Worm (Caenorhabditis elegans) whole organism, mixed stage, embryonic: Measurements from ENCODE around the gene W04E12.9.

ENCODE experiments used
- lin-32 ChIP-seq: fragments of 200-800 bp; sonication (Bioruptor generic); optimal IDR thresholded peaks from 2 replicates; lab custom pipeline; 2018; ENCODE audit warnings: mild to moderate bottlenecking, missing genetic modification characterization, missing compliant biosample characterization
- lsy-2 ChIP-seq: fragments of 150-350 bp; optimal IDR thresholded peaks from 2 replicates; lab custom pipeline; 2014; ENCODE audit warnings: missing biosample characterization, missing genetic modification characterization
- mab-5 ChIP-seq: fragments of 150-350 bp; optimal IDR thresholded peaks from 2 replicates; lab custom pipeline; 2014; ENCODE audit warnings: missing biosample characterization, missing genetic modification characterization
- snpc-4 ChIP-seq: fragments of 150-350 bp; optimal IDR thresholded peaks from 2 replicates; lab custom pipeline; 2014; ENCODE audit warnings: missing biosample characterization, missing genetic modification characterization
- tbx-8 ChIP-seq: fragments of 200-800 bp; sonication (Bioruptor generic); optimal IDR thresholded peaks from 2 replicates; lab custom pipeline; 2018; ENCODE audit warnings: mild to moderate bottlenecking, missing genetic modification characterization, moderate library complexity, missing compliant biosample characterization
- unc-62 ChIP-seq: fragments of 150-350 bp; optimal IDR thresholded peaks from 2 replicates; lab custom pipeline; 2014; ENCODE audit warnings: missing biosample characterization, missing genetic modification reagents, missing genetic modification characterization
- zip-8 ChIP-seq: fragments of 150-350 bp; optimal IDR thresholded peaks from 2 replicates; lab custom pipeline; 2014; ENCODE audit warnings: missing biosample characterization, missing genetic modification characterization

DNA sequence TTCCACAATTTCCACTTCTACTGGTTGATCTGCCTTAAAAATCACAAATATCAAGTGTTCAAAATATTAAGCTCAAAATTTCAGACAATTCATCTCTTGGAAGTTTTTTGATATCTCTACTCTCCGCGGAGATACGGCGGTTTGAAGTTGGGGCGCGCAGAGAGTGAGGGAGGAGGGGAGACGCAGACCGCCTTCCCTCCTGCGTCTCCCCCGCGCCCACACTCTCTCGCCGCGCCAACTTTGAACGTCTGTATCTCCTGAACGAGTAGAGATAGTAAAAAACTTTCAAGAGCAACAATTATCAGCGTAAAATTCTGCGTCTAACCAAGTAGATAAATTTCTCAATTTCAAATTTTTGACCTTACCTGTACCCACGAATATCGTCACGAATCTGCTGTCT lies 28.4 kb upstream of the W04E12.9 start:
- TF ChIP-seq snpc-4 (tag; lab: Kevin White, UChicago), result no peak
- no peak for TF ChIP-seq mab-5 (tag; lab: Kevin White, UChicago)
- TF ChIP-seq zip-8 (tag; lab: Kevin White, UChicago), result no peak
- no peak for TF ChIP-seq unc-62 (GFP tag; lab: Kevin White, UChicago)
- TF ChIP-seq lsy-2 (tag; lab: Kevin White, UChicago), result no peak
- TF ChIP-seq lin-32 (GFP tag; lab: Kevin White, UChicago), result no peak
- TF ChIP-seq tbx-8 (GFP tag; lab: Kevin White, UChicago), result no peak
